Worm (Caenorhabditis elegans): ENCODE measurements around the gene dnj-14.

DNA sequence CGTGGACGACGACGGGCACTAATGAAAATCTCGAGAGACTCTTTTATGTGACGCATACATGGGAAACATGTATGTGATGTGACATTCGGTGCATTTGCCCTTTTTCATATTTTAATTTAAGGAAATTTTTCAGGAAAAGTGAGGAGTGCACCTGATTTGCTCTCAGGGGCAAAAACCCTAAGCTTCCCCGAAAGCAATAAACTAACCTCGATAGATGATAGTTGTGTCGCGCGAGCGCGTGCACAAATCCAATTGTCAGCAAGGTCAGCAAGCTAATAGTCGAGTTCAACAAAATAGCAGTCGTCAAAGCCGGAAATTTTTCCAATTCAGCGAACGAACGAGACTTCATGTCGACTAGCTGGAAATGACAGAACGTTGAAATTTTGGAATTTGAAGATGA lies 6.6 kb upstream of the dnj-14 start:
- TF ChIP-seq efl-1 (GFP tag; optimal IDR thresholded peaks at IDR 0.05) = no peak
- TF ChIP-seq snpc-4 (GFP tag; optimal IDR thresholded peaks at IDR 0.05) = no peak
- TF ChIP-seq snpc-4 (tag; optimal IDR thresholded peaks at IDR 0.05) = no peak
- TF ChIP-seq lin-26 (GFP tag; IDR thresholded peaks at IDR 0.05) = no peak
- TF ChIP-seq nfya-1 (tag; optimal IDR thresholded peaks at IDR 0.05; ENCODE audit: borderline replicate concordance, insufficient read depth) = no peak
- TF ChIP-seq F49E8.2 (tag; optimal IDR thresholded peaks at IDR 0.05; ENCODE audit: insufficient read depth) = no peak
- no peak for TF ChIP-seq bed-2 (GFP tag; IDR thresholded peaks at IDR 0.05)
- TF ChIP-seq tlf-1 (GFP tag; optimal IDR thresholded peaks at IDR 0.05) = no peak
- TF ChIP-seq madf-6 (GFP tag; IDR thresholded peaks at IDR 0.05) = no peak
- no peak for TF ChIP-seq D2030.7 (GFP tag; IDR thresholded peaks at IDR 0.05)
- no peak for TF ChIP-seq nhr-80 (tag; optimal IDR thresholded peaks at IDR 0.05)
- no peak for TF ChIP-seq F33H1.4 (GFP tag; IDR thresholded peaks at IDR 0.05)

Measured in whole organism, young adult.